Fruit fly (Drosophila melanogaster) whole organism, embryonic: ENCODE data around the gene MED18.

ENCODE experiments used
- Aef1 ChIP-seq: fragments of 200-800 bp; sonication (Bioruptor generic); IDR thresholded peaks from 3 replicates; pipeline ENCODE4 v1.3.6; 2022; ENCODE audit warnings: missing biosample characterization, missing genetic modification characterization
- Awh ChIP-seq: fragments of 200-800 bp; sonication (Bioruptor generic); IDR thresholded peaks from 2 replicates; pipeline ENCODE4, ENCODE4 v1.3.6; 2022; ENCODE audit warnings: missing biosample characterization, missing genetic modification characterization
- Bgb ChIP-seq: fragments of 200-800 bp; sonication (Bioruptor generic); IDR thresholded peaks from 2 replicates; pipeline ENCODE4 v1.3.6; 2022; ENCODE audit warnings: missing biosample characterization, missing genetic modification characterization; ENCODE audit not compliant: partially characterized antibody
- CG10462 ChIP-seq: fragments of 200-800 bp; sonication (Bioruptor generic); optimal IDR thresholded peaks from 2 replicates; lab custom pipeline; 2016; ENCODE audit warnings: missing biosample characterization, missing genetic modification characterization
- CG11695 ChIP-seq: fragments of 200-800 bp; sonication (Bioruptor generic); IDR thresholded peaks from 3 replicates; pipeline ENCODE4 v1.3.6; 2022; ENCODE audit warnings: missing biosample characterization, missing genetic modification characterization
- CG12942 ChIP-seq: fragments of 200-800 bp; sonication (Bioruptor generic); optimal IDR thresholded peaks from 3 replicates; lab custom pipeline; 2016; ENCODE audit warnings: missing biosample characterization, missing genetic modification characterization
- CG13123 ChIP-seq: fragments of 200-800 bp; sonication (Bioruptor generic); optimal IDR thresholded peaks from 2 replicates; lab custom pipeline; 2016; ENCODE audit warnings: missing biosample characterization, missing genetic modification characterization
- CG14441 ChIP-seq: fragments of 200-800 bp; sonication (Bioruptor generic); IDR thresholded peaks from 2 replicates; pipeline ENCODE4 v1.3.6; 2022; ENCODE audit warnings: missing biosample characterization, missing genetic modification characterization
- CG15479 ChIP-seq: fragments of 200-800 bp; sonication (Bioruptor generic); optimal IDR thresholded peaks from 3 replicates; lab custom pipeline; 2019; ENCODE audit warnings: missing biosample characterization, mild to moderate bottlenecking, missing genetic modification characterization, moderate library complexity
- CG1792 ChIP-seq: fragments of 200-800 bp; sonication (Bioruptor generic); optimal IDR thresholded peaks from 2 replicates; lab custom pipeline; 2016; ENCODE audit warnings: missing biosample characterization, missing genetic modification characterization
- CG18764 ChIP-seq: fragments of 200-800 bp; sonication (Bioruptor generic); optimal IDR thresholded peaks from 3 replicates; lab custom pipeline; 2016; ENCODE audit warnings: missing biosample characterization, missing genetic modification characterization
- CG2199 ChIP-seq: fragments of 200-800 bp; sonication (Bioruptor generic); IDR thresholded peaks from 3 replicates; pipeline ENCODE4 v1.3.6; 2022; ENCODE audit warnings: missing biosample characterization, missing genetic modification characterization
- CG30431 ChIP-seq: fragments of 200-800 bp; sonication (Bioruptor generic); optimal IDR thresholded peaks from 2 replicates; lab custom pipeline; 2017; ENCODE audit warnings: missing biosample characterization, missing genetic modification characterization
- CG31365 ChIP-seq: fragments of 200-800 bp; sonication (Bioruptor generic); optimal IDR thresholded peaks from 2 replicates; lab custom pipeline; 2018; ENCODE audit warnings: missing biosample characterization, mild to moderate bottlenecking, missing genetic modification characterization
- CG32772 ChIP-seq: fragments of 200-800 bp; sonication (Bioruptor generic); IDR thresholded peaks from 2 replicates; pipeline ENCODE4 v1.3.6; 2022; ENCODE audit warnings: missing biosample characterization, missing genetic modification characterization
- CG3281 ChIP-seq: fragments of 200-800 bp; sonication (Bioruptor generic); optimal IDR thresholded peaks from 3 replicates; lab custom pipeline; 2017; ENCODE audit warnings: missing biosample characterization, mild to moderate bottlenecking, missing genetic modification characterization
- CG3847 ChIP-seq: fragments of 200-800 bp; sonication (Bioruptor generic); IDR thresholded peaks from 2 replicates; pipeline ENCODE4 v1.3.6; 2022; ENCODE audit warnings: missing biosample characterization, missing genetic modification characterization
- CG7745 ChIP-seq: fragments of 200-800 bp; sonication (Bioruptor generic); optimal IDR thresholded peaks from 2 replicates; lab custom pipeline; 2018; ENCODE audit warnings: missing biosample characterization, mild to moderate bottlenecking, missing genetic modification characterization, moderate library complexity
- CG7786 ChIP-seq: fragments of 200-800 bp; sonication (Bioruptor generic); optimal IDR thresholded peaks from 2 replicates; lab custom pipeline; 2016; ENCODE audit warnings: missing biosample characterization, missing genetic modification characterization
- CG7928 ChIP-seq: fragments of 200-800 bp; sonication (Bioruptor generic); optimal IDR thresholded peaks from 2 replicates; lab custom pipeline; 2017; ENCODE audit warnings: missing biosample characterization, mild to moderate bottlenecking, missing genetic modification characterization
- CG8388 ChIP-seq: fragments of 200-800 bp; sonication (Bioruptor generic); optimal IDR thresholded peaks from 2 replicates; lab custom pipeline; 2019; ENCODE audit warnings: missing biosample characterization, mild to moderate bottlenecking, missing genetic modification characterization, moderate library complexity
- CrebB ChIP-seq: fragments of 200-800 bp; sonication (Bioruptor generic); optimal IDR thresholded peaks from 3 replicates; lab custom pipeline; 2018; ENCODE audit warnings: missing biosample characterization, mild to moderate bottlenecking, missing genetic modification characterization
- D19A ChIP-seq: fragments of 200-800 bp; optimal IDR thresholded peaks from 3 replicates; lab custom pipeline; 2019; ENCODE audit warnings: missing biosample characterization, mild to moderate bottlenecking, missing genetic modification characterization, moderate library complexity
- Dip2 ChIP-seq: fragments of 200-800 bp; sonication (Bioruptor generic); IDR thresholded peaks from 2 replicates; pipeline ENCODE4 v1.3.6; 2022; ENCODE audit warnings: missing biosample characterization, missing genetic modification characterization
- E2f2 ChIP-seq: fragments of 200-800 bp; sonication (Bioruptor generic); IDR thresholded peaks from 2 replicates; pipeline ENCODE4 v1.3.6; 2022; ENCODE audit warnings: missing biosample characterization, missing genetic modification characterization
- Ets65A ChIP-seq: fragments of 200-800 bp; sonication (Bioruptor generic); peaks from one replicate; lab custom pipeline; 2016; ENCODE audit warnings: missing biosample characterization, missing genetic modification characterization
- HLH4C ChIP-seq: fragments of 200-800 bp; sonication (Bioruptor generic); IDR thresholded peaks from 3 replicates; pipeline ENCODE4 v1.3.6; 2022; ENCODE audit warnings: missing biosample characterization, missing genetic modification characterization; ENCODE audit not compliant: partially characterized antibody
- Hr3 ChIP-seq: fragments of 200-800 bp; sonication (Bioruptor generic); optimal IDR thresholded peaks from 3 replicates; lab custom pipeline; 2016; ENCODE audit warnings: missing biosample characterization, missing genetic modification characterization
- Hr78 ChIP-seq, 2 experiments: fragments of 200-800 bp in 1 of 2; fragments of >200 bp in 1 of 2; sonication (Bioruptor generic) in 1 of 2; optimal IDR thresholded peaks; 2 replicates each; lab custom pipeline; 2017 to 2019; ENCODE audit warnings: missing biosample characterization in 2 of 2, missing genetic modification characterization in 2 of 2, mild to moderate bottlenecking in 1 of 2, moderate library complexity in 1 of 2
- MTF-1 ChIP-seq: fragments of 200-800 bp; sonication (Bioruptor generic); optimal IDR thresholded peaks from 2 replicates; lab custom pipeline; 2018; ENCODE audit warnings: missing biosample characterization, mild to moderate bottlenecking, missing genetic modification characterization, borderline replicate concordance
- NK7.1 ChIP-seq: fragments of 200-800 bp; sonication (Bioruptor generic); optimal IDR thresholded peaks from 3 replicates; lab custom pipeline; 2016; ENCODE audit warnings: missing biosample characterization, missing genetic modification characterization
- Neu2 ChIP-seq: fragments of 200-800 bp; sonication (Bioruptor generic); optimal IDR thresholded peaks from 3 replicates; lab custom pipeline; 2016; ENCODE audit warnings: missing biosample characterization, missing genetic modification characterization, borderline replicate concordance
- Opbp ChIP-seq: fragments of 200-800 bp; sonication (Bioruptor generic); IDR thresholded peaks from 3 replicates; pipeline ENCODE4 v1.3.6; 2022; ENCODE audit warnings: missing biosample characterization, missing genetic modification characterization; ENCODE audit not compliant: partially characterized antibody
- PHDP ChIP-seq: fragments of 200-800 bp; sonication (Bioruptor generic); optimal IDR thresholded peaks from 3 replicates; lab custom pipeline; 2018; ENCODE audit warnings: missing biosample characterization, mild to moderate bottlenecking, missing genetic modification characterization, moderate library complexity
- Six4 ChIP-seq: fragments of 200-800 bp; sonication (Bioruptor generic); optimal IDR thresholded peaks from 2 replicates; lab custom pipeline; 2016; ENCODE audit warnings: missing biosample characterization, missing genetic modification characterization
- abd-A ChIP-seq: fragments of 200-800 bp; sonication (Bioruptor generic); optimal IDR thresholded peaks from 3 replicates; lab custom pipeline; 2019; ENCODE audit warnings: missing biosample characterization, mild to moderate bottlenecking, missing genetic modification characterization, moderate library complexity
- corto ChIP-seq: fragments of 200-800 bp; sonication (Bioruptor generic); optimal IDR thresholded peaks from 2 replicates; lab custom pipeline; 2016; ENCODE audit warnings: missing biosample characterization, mild to moderate bottlenecking, missing genetic modification characterization, moderate library complexity
- croc ChIP-seq: fragments of 200-800 bp; sonication (Bioruptor generic); conservative IDR thresholded peaks from 3 replicates; pipeline ENCODE4 v1.3.6; 2022; ENCODE audit warnings: missing biosample characterization, missing genetic modification characterization
- disco-r ChIP-seq: fragments of 200-800 bp; sonication (Bioruptor generic); optimal IDR thresholded peaks from 2 replicates; lab custom pipeline; 2016; ENCODE audit warnings: missing biosample characterization, missing genetic modification characterization
- dmrt99B ChIP-seq: fragments of 200-800 bp; sonication (Bioruptor generic); optimal IDR thresholded peaks from 2 replicates; lab custom pipeline; 2018; ENCODE audit warnings: missing biosample characterization, mild to moderate bottlenecking, missing genetic modification characterization, moderate library complexity
- ewg ChIP-seq: fragments of 200-800 bp; sonication (Bioruptor generic); optimal IDR thresholded peaks from 3 replicates; lab custom pipeline; 2017; ENCODE audit warnings: mild to moderate bottlenecking, missing biosample characterization, missing genetic modification reagents, missing genetic modification characterization
- eyg ChIP-seq: fragments of 200-800 bp; sonication (Bioruptor generic); optimal IDR thresholded peaks from 3 replicates; lab custom pipeline; 2016; ENCODE audit warnings: missing biosample characterization, missing genetic modification characterization
- grn ChIP-seq: fragments of 200-800 bp; sonication (Bioruptor generic); optimal IDR thresholded peaks from 3 replicates; lab custom pipeline; 2017; ENCODE audit warnings: missing biosample characterization, missing genetic modification characterization
- ham ChIP-seq: fragments of 200-800 bp; sonication (Bioruptor generic); IDR thresholded peaks from 2 replicates; pipeline ENCODE4 v1.3.6; 2022; ENCODE audit warnings: missing biosample characterization, missing genetic modification characterization
- inv ChIP-seq: fragments of 200-800 bp; sonication (Bioruptor generic); IDR thresholded peaks from 2 replicates; pipeline ENCODE4 v1.3.6; 2022; ENCODE audit warnings: missing biosample characterization, missing genetic modification characterization; ENCODE audit not compliant: partially characterized antibody
- jigr1 ChIP-seq: fragments of 200-800 bp; sonication (Bioruptor generic); IDR thresholded peaks from 3 replicates; pipeline ENCODE4 v1.3.6; 2022; ENCODE audit warnings: missing biosample characterization, missing genetic modification characterization
- kah ChIP-seq: fragments of 200-800 bp; sonication (Bioruptor generic); optimal IDR thresholded peaks from 2 replicates; lab custom pipeline; 2018; ENCODE audit warnings: missing biosample characterization, mild to moderate bottlenecking, missing genetic modification characterization
- pita ChIP-seq: fragments of 200-800 bp; sonication (Bioruptor generic); optimal IDR thresholded peaks from 2 replicates; lab custom pipeline; 2017; ENCODE audit warnings: missing biosample characterization, mild to moderate bottlenecking, missing genetic modification characterization
- ranshi ChIP-seq: fragments of 200-800 bp; sonication (Bioruptor generic); IDR thresholded peaks from 2 replicates; pipeline ENCODE4 v1.3.6; 2022; ENCODE audit warnings: missing biosample characterization, missing genetic modification characterization
- sd ChIP-seq: fragments of 200-800 bp; sonication (Bioruptor generic); optimal IDR thresholded peaks from 3 replicates; lab custom pipeline; 2018; ENCODE audit warnings: missing biosample characterization, mild to moderate bottlenecking, missing genetic modification characterization, moderate library complexity
- wdn ChIP-seq: fragments of 200-800 bp; sonication (Bioruptor generic); IDR thresholded peaks from 2 replicates; pipeline ENCODE4 v1.3.6; 2022; ENCODE audit warnings: missing biosample characterization, missing genetic modification characterization
- yki ChIP-seq: fragments of >200 bp; optimal IDR thresholded peaks from 3 replicates; lab custom pipeline; 2018

Gene MED18

DNA sequence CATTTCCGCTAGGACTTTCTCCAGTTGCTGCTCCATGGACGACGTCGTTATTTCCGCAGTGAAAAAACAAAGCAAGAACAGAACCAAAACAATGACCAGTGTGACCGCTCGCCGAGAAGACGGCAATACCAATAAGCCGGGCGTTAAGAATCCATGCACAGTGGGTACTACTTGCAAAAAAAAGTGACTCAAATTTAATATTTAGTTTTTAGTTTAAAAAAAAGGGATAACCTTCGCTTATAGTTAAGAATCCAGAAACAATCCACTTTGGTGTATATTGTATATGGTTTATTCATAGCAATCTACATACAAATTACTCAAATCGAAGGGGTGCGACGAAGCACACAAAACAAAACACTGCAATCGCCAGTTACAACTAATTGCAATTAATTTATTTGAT, 6.8 kb upstream of the MED18 start, which contains the start of gene Lamtor5 (continued):
- no peak for TF ChIP-seq CG13123 (GFP tag; lab: Kevin White, UChicago)
- TF ChIP-seq CG12942 (GFP tag; lab: Kevin White, UChicago), result no peak
- TF ChIP-seq disco-r (GFP tag; lab: Kevin White, UChicago), result no peak
- TF ChIP-seq MTF-1 (GFP tag; lab: Kevin White, UChicago), result no peak
- no peak for TF ChIP-seq Awh (GFP tag; lab: Robert Waterston, UW)
- no peak for TF ChIP-seq CG2199
- TF ChIP-seq dmrt99B, result peak; percentile 36
- TF ChIP-seq Hr3 (GFP tag; lab: Kevin White, UChicago), result no peak
- TF ChIP-seq kah, result no peak
- TF ChIP-seq Dip2 (GFP tag; lab: Robert Waterston, UW), result no peak
- no peak for TF ChIP-seq Six4 (GFP tag; lab: Kevin White, UChicago)
- TF ChIP-seq croc (GFP tag; lab: Robert Waterston, UW), result no peak
- TF ChIP-seq CG31365 (tag; lab: Kevin White, UChicago), result no peak
- no peak for TF ChIP-seq CG30431
- TF ChIP-seq CG8388, result peak; percentile 18
- no peak for TF ChIP-seq CG1792 (GFP tag; lab: Kevin White, UChicago)
- peak; percentile 28; the same call in 1 of the 3 replicates for TF ChIP-seq HLH4C (GFP tag; lab: Robert Waterston, UW)
- TF ChIP-seq wdn (GFP tag; lab: Robert Waterston, UW), result no peak
- no peak for TF ChIP-seq NK7.1 (GFP tag; lab: Kevin White, UChicago)
- TF ChIP-seq CG3281 (GFP tag; lab: Kevin White, UChicago), result peak; percentile 37
- no peak for TF ChIP-seq CG7745 (tag; lab: Kevin White, UChicago)
- TF ChIP-seq corto (GFP tag; lab: Kevin White, UChicago), result no peak
- 0 out of 2 replicates have a peak, but pooled peaks have one; percentile 14 for TF ChIP-seq ranshi (GFP tag; lab: Robert Waterston, UW)
- peak; percentile 55 for TF ChIP-seq D19A (tag; lab: Kevin White, UChicago)
- TF ChIP-seq ewg (GFP tag; lab: Kevin White, UChicago), result no peak
- no peak for TF ChIP-seq Neu2
- TF ChIP-seq Hr78 (GFP tag; optimal IDR thresholded peaks at IDR 0.05; lab: Kevin White, UChicago), result no peak
- TF ChIP-seq CG14441 (GFP tag; lab: Robert Waterston, UW), result no peak
- no peak for TF ChIP-seq CG10462
- peak; percentile 38; the same call in 1 of the 3 replicates for TF ChIP-seq CG11695 (GFP tag; lab: Robert Waterston, UW)
- TF ChIP-seq CG7928 (GFP tag; lab: Kevin White, UChicago), result no peak
- TF ChIP-seq Bgb (GFP tag; lab: Robert Waterston, UW), result peak; percentile 20; the same call in 1 of the 2 replicates
- no peak for TF ChIP-seq pita (GFP tag; lab: Kevin White, UChicago)
- TF ChIP-seq grn (GFP tag; lab: Kevin White, UChicago), result no peak
- no peak for TF ChIP-seq inv (GFP tag; lab: Robert Waterston, UW)
- no peak for TF ChIP-seq CG3847
- TF ChIP-seq CG18764 (GFP tag; lab: Kevin White, UChicago), result no peak
- TF ChIP-seq Ets65A (GFP tag; lab: Kevin White, UChicago), result no peak
- TF ChIP-seq CG32772 (GFP tag; lab: Robert Waterston, UW), result peak; percentile 44; the same call in 1 of the 2 replicates
- peak; percentile 25; the same call in 1 of the 2 replicates for TF ChIP-seq E2f2 (GFP tag; lab: Robert Waterston, UW)
- no peak for TF ChIP-seq eyg
- TF ChIP-seq CG15479 (GFP tag; lab: Kevin White, UChicago), result no peak
- no peak for TF ChIP-seq Opbp (GFP tag; lab: Robert Waterston, UW)
- no peak for TF ChIP-seq jigr1 (GFP tag; lab: Robert Waterston, UW)
- TF ChIP-seq Aef1 (GFP tag; lab: Robert Waterston, UW), result peak; percentile 27; the same call in 1 of the 3 replicates
- TF ChIP-seq sd (tag; lab: Kevin White, UChicago), result peak; percentile 26
- TF ChIP-seq yki, result no peak
- peak; percentile 40 for TF ChIP-seq PHDP (tag; lab: Kevin White, UChicago)
- no peak for TF ChIP-seq CG7786 (GFP tag; lab: Kevin White, UChicago)
- TF ChIP-seq CrebB (tag; lab: Kevin White, UChicago), result peak; percentile 5
- no peak for TF ChIP-seq abd-A
- TF ChIP-seq ham (GFP tag; lab: Robert Waterston, UW), result no peak
